Worm (Caenorhabditis elegans): Measurements from ENCODE around the gene srw-121.
"Not testable (repeated sequence)": the region's sequence is repeated elsewhere in the genome, so short reads cannot be mapped to it uniquely, and the experiment has no call there.

srw-121 gene

DNA sequence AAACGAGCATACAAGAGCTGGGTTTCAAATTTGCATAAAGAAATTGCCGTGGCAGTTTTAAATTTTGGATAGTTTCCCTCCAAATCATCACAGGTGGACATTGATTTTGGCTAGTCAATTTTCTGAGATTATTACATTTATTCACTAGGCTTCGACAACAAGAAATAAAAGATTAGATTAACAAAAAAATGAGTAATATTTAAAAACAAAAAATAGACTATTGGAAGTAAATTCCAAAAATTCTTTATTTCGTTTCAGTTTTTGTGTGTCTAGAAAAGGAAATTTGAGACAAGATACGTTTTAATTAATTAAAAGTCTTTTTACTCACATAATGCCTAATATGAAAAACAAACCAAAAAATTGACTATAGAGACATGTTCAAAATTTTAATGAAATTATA lies 33.2 kb downstream of the srw-121 start, which contains the start of gene srw-142:
srw-142 (minus strand) TSS at position 101 of the 400 bp plus-strand sequence.
- TF ChIP-seq lir-1 (GFP tag; conservative IDR thresholded peaks at IDR 0.05) (no peak), nfya-1 (tag; optimal IDR thresholded peaks at IDR 0.05; ENCODE audit: borderline replicate concordance, insufficient read depth) (no peak), hmg-20 (GFP tag; IDR thresholded peaks at IDR 0.05) (no peak), F10E7.11 (tag; optimal IDR thresholded peaks at IDR 0.05) (no peak), egrh-3 (GFP tag; IDR thresholded peaks at IDR 0.05) (no peak), rcor-1 (GFP tag; IDR thresholded peaks at IDR 0.05) (no peak)

DNA sequence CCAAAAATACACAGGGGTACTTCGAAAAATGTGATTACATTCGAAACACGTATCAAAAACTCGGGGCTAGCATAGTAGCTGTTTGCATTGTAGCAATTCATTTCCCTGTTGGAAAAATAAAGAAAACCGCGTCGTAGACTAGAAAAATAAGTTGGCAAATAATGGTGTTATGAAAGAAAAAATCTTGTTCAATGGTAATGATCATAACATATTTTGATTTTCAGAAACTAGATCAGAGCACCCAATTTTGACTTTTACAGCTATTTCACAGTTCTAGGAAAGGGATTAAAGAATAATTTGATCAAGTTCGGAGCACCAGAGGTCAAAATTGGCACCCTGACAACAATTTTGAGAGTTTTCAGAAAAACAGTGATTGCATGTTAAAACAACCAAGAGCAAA lies 36.0 kb downstream of the srw-121 start, which contains the start of gene srh-248:
srh-248 (minus strand) TSS at position 101 of the 400 bp plus-strand sequence.
- TF ChIP-seq nhr-27, pha-4, T26A5.8 (tag; optimal IDR thresholded peaks at IDR 0.05): not testable (repeated sequence)

DNA sequence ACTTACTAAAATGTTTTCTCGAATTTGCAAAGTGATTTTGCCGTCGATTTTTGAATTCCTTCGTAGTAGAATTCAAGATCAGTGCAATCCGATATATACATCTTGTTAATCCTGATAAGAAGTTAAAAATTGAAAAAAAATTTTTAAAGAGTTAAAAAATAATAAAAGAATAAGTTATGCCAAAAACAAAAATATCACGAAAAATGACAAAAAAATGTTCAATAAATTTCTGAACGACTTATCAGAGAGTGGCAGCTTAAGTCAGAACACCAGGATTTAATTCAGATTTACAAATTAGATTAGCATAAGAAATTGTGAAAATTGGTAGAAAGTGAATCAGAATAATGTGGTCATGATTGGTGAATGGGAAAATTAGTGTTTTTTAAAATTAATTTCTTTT lies 39.3 kb downstream of the srw-121 start, which contains the start of gene srw-122:
srw-122 (minus strand) TSS at position 101 of the 400 bp plus-strand sequence.
- TF ChIP-seq nhr-90 (tag; optimal IDR thresholded peaks at IDR 0.05); ccch-3 (GFP tag; optimal IDR thresholded peaks at IDR 0.05); ztf-26 (tag; optimal IDR thresholded peaks at IDR 0.05): not testable (repeated sequence)

DNA sequence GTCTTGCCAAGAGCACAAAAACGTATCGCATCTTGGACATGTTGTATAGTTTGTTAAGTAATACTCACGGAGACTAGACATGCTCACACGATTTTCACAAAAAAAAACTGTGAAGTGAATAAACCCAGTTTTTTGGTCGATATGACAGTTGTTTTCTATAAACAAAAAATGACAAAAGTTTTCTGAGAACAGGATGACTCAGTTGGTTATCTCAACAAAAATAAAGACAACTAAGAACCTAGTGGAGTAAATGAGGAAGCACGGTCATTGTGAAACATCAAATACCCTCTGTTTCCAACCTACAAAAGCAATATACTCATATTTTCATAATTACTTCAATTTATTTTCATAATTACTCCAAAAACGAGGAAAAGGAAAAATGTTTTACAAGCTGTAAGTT lies 45.8 kb downstream of the srw-121 start, which contains the start of gene srh-87:
srh-87 (minus strand) TSS at position 101 of the 400 bp plus-strand sequence.
- no peak for TF ChIP-seq let-607 (tag; optimal IDR thresholded peaks at IDR 0.05)
- TF ChIP-seq let-526 (GFP tag; IDR thresholded peaks at IDR 0.05), result no peak
- TF ChIP-seq akir-1 (GFP tag; optimal IDR thresholded peaks at IDR 0.05), result no peak
- TF ChIP-seq nhr-179 (tag; optimal IDR thresholded peaks at IDR 0.05), result no peak
- no peak for TF ChIP-seq ztf-18 (tag; optimal IDR thresholded peaks at IDR 0.05)
- TF ChIP-seq ZK185.1 (tag; optimal IDR thresholded peaks at IDR 0.05; ENCODE audit: poor library complexity, severe bottlenecking), result no peak
- no peak for TF ChIP-seq tbp1 (GFP tag; optimal IDR thresholded peaks at IDR 0.05)
- TF ChIP-seq attf-5 (GFP tag; optimal IDR thresholded peaks at IDR 0.05), result no peak
- TF ChIP-seq tlf-1 (GFP tag; optimal IDR thresholded peaks at IDR 0.05), result no peak
- no peak for TF ChIP-seq F49E8.2 (tag; optimal IDR thresholded peaks at IDR 0.05; ENCODE audit: insufficient read depth)

DNA sequence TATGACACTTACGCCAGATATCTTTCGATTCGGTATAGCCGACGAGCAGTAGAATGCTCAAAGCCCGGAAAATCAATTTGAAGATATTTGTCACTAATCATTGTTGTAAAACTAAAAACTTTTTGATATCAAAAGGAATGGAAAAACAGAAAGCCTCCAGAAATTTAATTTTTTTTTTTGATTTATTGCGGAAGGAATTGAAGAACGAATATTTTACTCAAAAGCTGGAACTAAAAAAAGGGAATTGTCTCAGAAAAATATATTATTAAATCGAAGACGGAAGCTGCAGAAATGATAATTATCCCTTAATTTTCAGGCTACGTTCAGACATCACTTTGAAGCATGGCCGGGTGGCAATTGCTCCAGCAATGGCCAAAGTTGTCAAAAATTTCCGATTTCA lies 47.5 kb downstream of the srw-121 start, which contains the start of gene srw-137:
srw-137 (minus strand) TSS at position 101 of the 400 bp plus-strand sequence.
- TF ChIP-seq athp-1 (tag; optimal IDR thresholded peaks at IDR 0.05) (no peak), B0261.1 (tag; optimal IDR thresholded peaks at IDR 0.05) (no peak), nfyb-1 (GFP tag; IDR thresholded peaks at IDR 0.05) (no peak), ekl-4 (GFP tag; IDR thresholded peaks at IDR 0.05) (no peak), aptf-2 (GFP tag; conservative IDR thresholded peaks at IDR 0.05) (no peak), lin-54 (GFP tag; optimal IDR thresholded peaks at IDR 0.05) (no peak), ccch-3 (GFP tag; optimal IDR thresholded peaks at IDR 0.05) (no peak)

DNA sequence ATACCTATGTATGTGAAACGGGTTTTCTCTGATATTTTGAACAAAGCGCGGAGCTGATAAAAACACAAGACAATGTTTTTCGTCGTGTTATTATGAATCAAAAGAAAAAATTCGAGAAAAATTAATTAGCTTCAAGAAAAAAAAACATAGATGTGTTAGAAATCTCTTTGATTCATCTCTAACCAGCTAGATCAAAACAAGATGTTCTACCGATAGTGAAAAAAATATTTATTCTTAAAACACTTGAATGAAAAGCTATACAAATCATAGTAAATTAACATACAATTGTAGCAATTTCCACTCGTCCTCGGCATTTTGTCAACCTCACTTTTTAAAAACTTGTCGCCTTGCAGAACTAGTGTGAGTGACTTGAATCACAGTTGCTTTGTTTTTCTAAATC lies 49.1 kb downstream of the srw-121 start:
- TF ChIP-seq let-607 (tag; optimal IDR thresholded peaks at IDR 0.05) (no peak), fkh-3 (tag; optimal IDR thresholded peaks at IDR 0.05) (no peak), K11D2.4 (GFP tag; IDR thresholded peaks at IDR 0.05) (no peak), sea-2 (GFP tag; IDR thresholded peaks at IDR 0.05) (no peak), cebp-1 (GFP tag; IDR thresholded peaks at IDR 0.05) (no peak), cebp-1 (tag; optimal IDR thresholded peaks at IDR 0.05) (no peak), hmg-20 (GFP tag; IDR thresholded peaks at IDR 0.05) (no peak), F55B11.4 (tag; optimal IDR thresholded peaks at IDR 0.05; ENCODE audit: borderline replicate concordance, insufficient read depth) (no peak), lin-35 (GFP tag; optimal IDR thresholded peaks at IDR 0.05) (no peak), T07F8.4 (tag; optimal IDR thresholded peaks at IDR 0.05) (no peak), lin-40 (tag; optimal IDR thresholded peaks at IDR 0.05) (no peak), let-526 (GFP tag; IDR thresholded peaks at IDR 0.05) (no peak), sdz-38 (tag; optimal IDR thresholded peaks at IDR 0.05) (no peak), zfh-2 (GFP tag; conservative IDR thresholded peaks at IDR 0.05) (no peak), nhr-80 (tag; optimal IDR thresholded peaks at IDR 0.05) (no peak), ztf-26 (tag; optimal IDR thresholded peaks at IDR 0.05) (no peak)

All from whole organism, young adult.